Fruit fly (Drosophila melanogaster) whole organism, embryonic: Measurements from ENCODE around the gene CG17191.

Source experiments
- Abd-B ChIP-seq: fragments of 200-800 bp; sonication (Bioruptor generic); optimal IDR thresholded peaks from 2 replicates; lab custom pipeline; 2018; ENCODE audit warnings: missing biosample characterization, mild to moderate bottlenecking, missing genetic modification characterization, moderate library complexity
- Blimp-1 ChIP-seq: fragments of 200-800 bp; sonication (Bioruptor generic); optimal IDR thresholded peaks from 3 replicates; lab custom pipeline; 2018; ENCODE audit warnings: missing biosample characterization, missing genetic modification characterization, mild to moderate bottlenecking, moderate library complexity, missing genetic modification reagents
- CG13296 ChIP-seq: fragments of 200-800 bp; sonication (Bioruptor generic); optimal IDR thresholded peaks from 3 replicates; lab custom pipeline; 2018; ENCODE audit warnings: missing biosample characterization, mild to moderate bottlenecking, missing genetic modification characterization
- CG13624 ChIP-seq: fragments of 200-800 bp; sonication (Bioruptor generic); optimal IDR thresholded peaks from 2 replicates; lab custom pipeline; 2016; ENCODE audit warnings: missing biosample characterization, missing genetic modification characterization
- CG13894 ChIP-seq: fragments of 200-800 bp; sonication (Bioruptor generic); optimal IDR thresholded peaks from 3 replicates; lab custom pipeline; 2018; ENCODE audit warnings: missing biosample characterization, mild to moderate bottlenecking, missing genetic modification characterization, moderate library complexity
- CG14014 ChIP-seq: fragments of 200-800 bp; sonication (Bioruptor generic); IDR thresholded peaks from 2 replicates; pipeline ENCODE4 v1.3.6; 2022; ENCODE audit warnings: missing biosample characterization, missing genetic modification characterization
- CG14860 ChIP-seq: fragments of 200-800 bp; sonication (Bioruptor generic); IDR thresholded peaks from 3 replicates; pipeline ENCODE4 v1.3.6; 2022; ENCODE audit warnings: missing biosample characterization, missing genetic modification characterization; ENCODE audit not compliant: partially characterized antibody
- CG15601 ChIP-seq: fragments of 200-800 bp; sonication (Bioruptor generic); optimal IDR thresholded peaks from 3 replicates; lab custom pipeline; 2019; ENCODE audit warnings: missing biosample characterization, mild to moderate bottlenecking, missing genetic modification characterization, moderate library complexity
- CG1602 ChIP-seq: fragments of 200-800 bp; sonication (Bioruptor generic); optimal IDR thresholded peaks from 3 replicates; lab custom pipeline; 2016; ENCODE audit warnings: missing biosample characterization, missing genetic modification characterization
- CG17912 ChIP-seq: fragments of 200-800 bp; sonication (Bioruptor generic); optimal IDR thresholded peaks from 2 replicates; lab custom pipeline; 2018; ENCODE audit warnings: missing biosample characterization, mild to moderate bottlenecking, missing genetic modification characterization
- CG2678 ChIP-seq: fragments of 200-800 bp; sonication (Bioruptor generic); optimal IDR thresholded peaks from 3 replicates; lab custom pipeline; 2019; ENCODE audit warnings: missing biosample characterization, mild to moderate bottlenecking, missing genetic modification characterization, moderate library complexity
- CG3163 ChIP-seq: fragments of 200-800 bp; sonication (Bioruptor generic); optimal IDR thresholded peaks from 3 replicates; lab custom pipeline; 2016; ENCODE audit warnings: missing biosample characterization, missing genetic modification characterization
- CG3847 ChIP-seq: fragments of 200-800 bp; sonication (Bioruptor generic); IDR thresholded peaks from 2 replicates; pipeline ENCODE4 v1.3.6; 2022; ENCODE audit warnings: missing biosample characterization, missing genetic modification characterization
- CG3995 ChIP-seq: fragments of 200-800 bp; sonication (Bioruptor generic); optimal IDR thresholded peaks from 3 replicates; lab custom pipeline; 2016; ENCODE audit warnings: missing biosample characterization, missing genetic modification characterization
- CG4328 ChIP-seq: fragments of 200-800 bp; sonication (Bioruptor generic); optimal IDR thresholded peaks from 3 replicates; lab custom pipeline; 2017; ENCODE audit warnings: missing biosample characterization, missing genetic modification reagents, missing genetic modification characterization
- CG4424 ChIP-seq: fragments of 200-800 bp; sonication (Bioruptor generic); optimal IDR thresholded peaks from 3 replicates; lab custom pipeline; 2016; ENCODE audit warnings: missing biosample characterization, missing genetic modification characterization
- CG4617 ChIP-seq: fragments of 200-800 bp; sonication (Bioruptor generic); optimal IDR thresholded peaks from 3 replicates; lab custom pipeline; 2016; ENCODE audit warnings: missing biosample characterization, missing genetic modification characterization, borderline replicate concordance
- CG4820 ChIP-seq: fragments of 200-800 bp; sonication (Bioruptor generic); optimal IDR thresholded peaks from 3 replicates; lab custom pipeline; 2016; ENCODE audit warnings: missing biosample characterization, missing genetic modification characterization
- CG6175 ChIP-seq: fragments of 200-800 bp; sonication (Bioruptor generic); IDR thresholded peaks from 3 replicates; pipeline ENCODE4 v1.3.6; 2022; ENCODE audit warnings: missing biosample characterization, missing genetic modification characterization
- CG7271 ChIP-seq: fragments of 200-800 bp; sonication (Bioruptor generic); optimal IDR thresholded peaks from 2 replicates; lab custom pipeline; 2018; ENCODE audit warnings: missing biosample characterization, mild to moderate bottlenecking, missing genetic modification characterization, moderate library complexity
- CG7745 ChIP-seq: fragments of 200-800 bp; sonication (Bioruptor generic); optimal IDR thresholded peaks from 2 replicates; lab custom pipeline; 2018; ENCODE audit warnings: missing biosample characterization, mild to moderate bottlenecking, missing genetic modification characterization, moderate library complexity
- CG7928 ChIP-seq: fragments of 200-800 bp; sonication (Bioruptor generic); optimal IDR thresholded peaks from 2 replicates; lab custom pipeline; 2017; ENCODE audit warnings: missing biosample characterization, mild to moderate bottlenecking, missing genetic modification characterization
- CG8281 ChIP-seq: fragments of 200-800 bp; sonication (Bioruptor generic); optimal IDR thresholded peaks from 2 replicates; lab custom pipeline; 2018; ENCODE audit warnings: missing biosample characterization, mild to moderate bottlenecking, missing genetic modification characterization, moderate library complexity
- Elba2 ChIP-seq: fragments of 200-800 bp; sonication (Bioruptor generic); optimal IDR thresholded peaks from 3 replicates; lab custom pipeline; 2016; ENCODE audit warnings: missing biosample characterization, missing genetic modification characterization
- Hr3 ChIP-seq: fragments of 200-800 bp; sonication (Bioruptor generic); optimal IDR thresholded peaks from 3 replicates; lab custom pipeline; 2016; ENCODE audit warnings: missing biosample characterization, missing genetic modification characterization
- Kr ChIP-seq: fragments of 200-800 bp; sonication (Bioruptor generic); optimal IDR thresholded peaks from 2 replicates; lab custom pipeline; 2017; ENCODE audit warnings: missing biosample characterization, mild to moderate bottlenecking, missing genetic modification characterization
- MTF-1 ChIP-seq: fragments of 200-800 bp; sonication (Bioruptor generic); optimal IDR thresholded peaks from 2 replicates; lab custom pipeline; 2018; ENCODE audit warnings: missing biosample characterization, mild to moderate bottlenecking, missing genetic modification characterization, borderline replicate concordance
- Mes4 ChIP-seq: fragments of 200-800 bp; sonication (Bioruptor generic); optimal IDR thresholded peaks from 2 replicates; lab custom pipeline; 2016; ENCODE audit warnings: missing biosample characterization, missing genetic modification characterization
- Poxn ChIP-seq: fragments of 200-800 bp; sonication (Bioruptor generic); IDR thresholded peaks from 2 replicates; pipeline ENCODE4 v1.3.6; 2022; ENCODE audit warnings: missing biosample characterization, missing genetic modification characterization
- Sox102F ChIP-seq: fragments of 200-800 bp; sonication (Bioruptor generic); optimal IDR thresholded peaks from 2 replicates; lab custom pipeline; 2018; ENCODE audit warnings: missing biosample characterization, mild to moderate bottlenecking, missing genetic modification characterization, moderate library complexity
- abd-A ChIP-seq: fragments of 200-800 bp; sonication (Bioruptor generic); optimal IDR thresholded peaks from 3 replicates; lab custom pipeline; 2019; ENCODE audit warnings: missing biosample characterization, mild to moderate bottlenecking, missing genetic modification characterization, moderate library complexity
- aop ChIP-seq: fragments of 200-800 bp; sonication (Bioruptor generic); IDR thresholded peaks from 2 replicates; pipeline ENCODE4 v1.3.6; 2022; ENCODE audit warnings: missing biosample characterization, missing genetic modification characterization
- cas ChIP-seq: fragments of 200-800 bp; sonication (Bioruptor generic); IDR thresholded peaks from 2 replicates; pipeline ENCODE4 v1.3.6; 2022; ENCODE audit warnings: missing biosample characterization, missing genetic modification characterization
- caup ChIP-seq: fragments of 200-800 bp; sonication (Bioruptor generic); optimal IDR thresholded peaks from 3 replicates; lab custom pipeline; 2017; ENCODE audit warnings: missing biosample characterization, mild to moderate bottlenecking, missing genetic modification characterization, moderate library complexity; ENCODE audit not compliant: severe bottlenecking
- chm ChIP-seq: fragments of 200-800 bp; sonication (Bioruptor generic); IDR thresholded peaks from 2 replicates; pipeline ENCODE4 v1.3.6; 2022; ENCODE audit warnings: missing biosample characterization, missing genetic modification characterization
- dm ChIP-seq: fragments of 200-800 bp; sonication (Bioruptor generic); optimal IDR thresholded peaks from 3 replicates; lab custom pipeline; 2016; ENCODE audit warnings: missing biosample characterization, missing genetic modification characterization
- dmrt11E ChIP-seq: fragments of 200-800 bp; sonication (Bioruptor generic); optimal IDR thresholded peaks from 3 replicates; lab custom pipeline; 2018; ENCODE audit warnings: missing biosample characterization, mild to moderate bottlenecking, missing genetic modification characterization, moderate library complexity
- fd64A ChIP-seq: fragments of 200-800 bp; sonication (Bioruptor generic); optimal IDR thresholded peaks from 3 replicates; lab custom pipeline; 2018; ENCODE audit warnings: missing biosample characterization, mild to moderate bottlenecking, missing genetic modification characterization
- lab ChIP-seq: fragments of 200-800 bp; sonication (Bioruptor generic); optimal IDR thresholded peaks from 3 replicates; lab custom pipeline; 2017; ENCODE audit warnings: missing biosample characterization, missing genetic modification characterization, mild to moderate bottlenecking, moderate library complexity, missing genetic modification reagents
- lov ChIP-seq, 2 experiments: fragments of 200-800 bp in 1 of 2; fragments of >200 bp in 1 of 2; sonication (Bioruptor generic) in 1 of 2; IDR thresholded peaks in 1 of 2; optimal IDR thresholded peaks in 1 of 2; 2 replicates in 1 of 2; 3 replicates in 1 of 2; pipeline versions ENCODE4 v1.3.6 to Lab custom; 2017 to 2022; ENCODE audit warnings: missing biosample characterization in 1 of 2, missing genetic modification characterization in 1 of 2
- maf-S ChIP-seq: fragments of 200-800 bp; sonication (Bioruptor generic); optimal IDR thresholded peaks from 2 replicates; lab custom pipeline; 2016; ENCODE audit warnings: missing biosample characterization, missing genetic modification characterization
- p53 ChIP-seq: fragments of 200-800 bp; sonication (Bioruptor generic); optimal IDR thresholded peaks from 2 replicates; lab custom pipeline; 2016; ENCODE audit warnings: missing biosample characterization, missing genetic modification characterization
- pfk ChIP-seq: fragments of 200-800 bp; sonication (Bioruptor generic); optimal IDR thresholded peaks from 2 replicates; lab custom pipeline; 2018; ENCODE audit warnings: missing biosample characterization, mild to moderate bottlenecking, missing genetic modification characterization, moderate library complexity
- phol ChIP-seq: fragments of 200-800 bp; sonication (Bioruptor generic); optimal IDR thresholded peaks from 3 replicates; lab custom pipeline; 2018; ENCODE audit warnings: missing biosample characterization, mild to moderate bottlenecking, missing genetic modification characterization, moderate library complexity
- sisA ChIP-seq: fragments of 200-800 bp; sonication (Bioruptor generic); IDR thresholded peaks from 2 replicates; pipeline ENCODE4 v1.3.6; 2022; ENCODE audit warnings: missing biosample characterization, missing genetic modification characterization
- stc ChIP-seq: fragments of 200-800 bp; sonication (Bioruptor generic); IDR thresholded peaks from 2 replicates; pipeline ENCODE4 v1.3.6; 2022; ENCODE audit warnings: missing biosample characterization, missing genetic modification characterization
- tna ChIP-seq: fragments of 200-800 bp; sonication (Bioruptor generic); IDR thresholded peaks from 2 replicates; pipeline ENCODE4 v1.3.6; 2022; ENCODE audit warnings: missing biosample characterization, missing genetic modification characterization; ENCODE audit not compliant: partially characterized antibody
- ttk ChIP-seq: fragments of 200-800 bp; sonication (Bioruptor generic); IDR thresholded peaks from 2 replicates; pipeline ENCODE4 v2.1.2; 2022; ENCODE audit warnings: missing biosample characterization, missing genetic modification characterization
- twi ChIP-seq: fragments of 200-800 bp; optimal IDR thresholded peaks from 2 replicates; lab custom pipeline; 2019; ENCODE audit warnings: missing biosample characterization, mild to moderate bottlenecking, missing genetic modification characterization, moderate library complexity
- zfh2 ChIP-seq: fragments of 200-800 bp; sonication (Bioruptor generic); optimal IDR thresholded peaks from 2 replicates; lab custom pipeline; 2016; ENCODE audit warnings: missing biosample characterization, missing genetic modification characterization

Gene CG17191

dm6 chr3R:26980282-26980691, 39.3 kb downstream of the CG17191 start (continued):
- TF ChIP-seq CG6175 (GFP tag; lab: Robert Waterston, UW) (no peak), fd64A (GFP tag; lab: Kevin White, UChicago) (no peak), aop (GFP tag; lab: Robert Waterston, UW) (no peak), CG14014 (no peak), MTF-1 (peak; percentile 16), Mes4 (GFP tag; lab: Kevin White, UChicago) (no peak), CG3163 (GFP tag; lab: Kevin White, UChicago) (no peak), twi (tag; lab: Kevin White, UChicago) (no peak), CG8281 (tag; lab: Kevin White, UChicago) (no peak), p53 (GFP tag; lab: Kevin White, UChicago) (no peak), caup (no peak), abd-A (tag; lab: Kevin White, UChicago) (peak; percentile 57), Sox102F (GFP tag; lab: Kevin White, UChicago) (no peak), CG13624 (GFP tag; lab: Kevin White, UChicago) (no peak), dmrt11E (tag; lab: Kevin White, UChicago) (no peak), CG4328 (GFP tag; lab: Kevin White, UChicago) (no peak), ttk (GFP tag; lab: Robert Waterston, UW) (no peak), phol (tag; lab: Kevin White, UChicago) (no peak), Kr (GFP tag; lab: Kevin White, UChicago) (no peak), CG7928 (GFP tag; lab: Kevin White, UChicago) (no peak), lab (peak; percentile 65), dm (GFP tag; lab: Kevin White, UChicago) (no peak), pfk (GFP tag; lab: Kevin White, UChicago) (no peak), CG2678 (tag; lab: Kevin White, UChicago) (no peak), CG7271 (tag; lab: Kevin White, UChicago) (no peak), CG7745 (tag; lab: Kevin White, UChicago) (no peak), cas (GFP tag; lab: Robert Waterston, UW) (no peak), Poxn (no peak), stc (no peak; the same call in 1 of the 2 replicates), CG14860 (GFP tag; lab: Robert Waterston, UW) (no peak), CG13296 (GFP tag; lab: Kevin White, UChicago) (peak; percentile 20), CG3847 (GFP tag; lab: Robert Waterston, UW) (no peak), chm (GFP tag; lab: Robert Waterston, UW) (peak; percentile 57; the same call in 1 of the 2 replicates), CG4820 (GFP tag; lab: Kevin White, UChicago) (no peak), CG15601 (tag; lab: Kevin White, UChicago) (no peak), CG13894 (tag; lab: Kevin White, UChicago) (peak; percentile 60), CG3995 (no peak), Blimp-1 (no peak), CG4424 (GFP tag; lab: Kevin White, UChicago) (no peak), sisA (GFP tag; lab: Robert Waterston, UW) (no peak), lov (optimal IDR thresholded peaks at IDR 0.05; lab: Kevin White, UChicago) (no peak), lov (GFP tag; IDR thresholded peaks at IDR 0.05; lab: Robert Waterston, UW) (no peak), tna (GFP tag; lab: Robert Waterston, UW) (peak; percentile 68), Elba2 (GFP tag; lab: Kevin White, UChicago) (no peak), CG4617 (GFP tag; lab: Kevin White, UChicago) (no peak), CG1602 (no peak), maf-S (GFP tag; lab: Kevin White, UChicago) (no peak), Abd-B (GFP tag; lab: Kevin White, UChicago) (no peak), CG17912 (no peak), Hr3 (GFP tag; lab: Kevin White, UChicago) (no peak), zfh2 (GFP tag; lab: Kevin White, UChicago) (no peak)
